Worm (Caenorhabditis elegans): ENCODE results near the gene ZK896.5.

- TF ChIP-seq sptf-1 (tag; optimal IDR thresholded peaks at IDR 0.05) (no peak), lin-32 (GFP tag; optimal IDR thresholded peaks at IDR 0.05) (no peak), zip-8 (tag; optimal IDR thresholded peaks at IDR 0.05) (no peak), flh-1 (GFP tag; optimal IDR thresholded peaks at IDR 0.05) (no peak), ztf-11 (tag; optimal IDR thresholded peaks at IDR 0.05) (no peak), pha-4 (tag; optimal IDR thresholded peaks at IDR 0.05) (no peak)
Measured at ce11 chrIV:12830829-12831392, 48.5 kb downstream of the ZK896.5 start.

All from whole organism, mixed stage, embryonic.